Fruit fly (Drosophila melanogaster) whole organism, embryonic: ENCODE results near the gene CG2533.
A peak's percentile ranks its signal among the peaks of the same experiment; 100 is the strongest.

ENCODE experiments used
- Atf-2 ChIP-seq: fragments of 200-800 bp; sonication (Bioruptor generic); optimal IDR thresholded peaks from 2 replicates; lab custom pipeline; 2016; ENCODE audit warnings: missing biosample characterization, missing genetic modification characterization
- Atf3 ChIP-seq: fragments of 200-800 bp; sonication (Bioruptor generic); optimal IDR thresholded peaks from 3 replicates; lab custom pipeline; 2016; ENCODE audit warnings: missing biosample characterization, missing genetic modification characterization
- Atf6 ChIP-seq: fragments of 200-800 bp; sonication (Bioruptor generic); IDR thresholded peaks from 2 replicates; pipeline ENCODE4 v1.3.6; 2022; ENCODE audit warnings: missing biosample characterization, missing genetic modification characterization
- B-H2 ChIP-seq: fragments of 200-800 bp; sonication (Bioruptor generic); optimal IDR thresholded peaks from 2 replicates; lab custom pipeline; 2018; ENCODE audit warnings: missing biosample characterization, mild to moderate bottlenecking, missing genetic modification characterization
- Blimp-1 ChIP-seq: fragments of 200-800 bp; sonication (Bioruptor generic); optimal IDR thresholded peaks from 3 replicates; lab custom pipeline; 2018; ENCODE audit warnings: missing biosample characterization, missing genetic modification characterization, mild to moderate bottlenecking, moderate library complexity, missing genetic modification reagents
- Bteb2 ChIP-seq: fragments of 200-800 bp; sonication (Bioruptor generic); optimal IDR thresholded peaks from 2 replicates; lab custom pipeline; 2016; ENCODE audit warnings: missing biosample characterization, missing genetic modification characterization
- CG11085 ChIP-seq: fragments of 200-800 bp; sonication (Bioruptor generic); IDR thresholded peaks from 2 replicates; pipeline ENCODE4 v1.3.6; 2022; ENCODE audit warnings: missing biosample characterization, missing genetic modification characterization
- CG12236 ChIP-seq: fragments of 200-800 bp; sonication (Bioruptor generic); optimal IDR thresholded peaks from 2 replicates; lab custom pipeline; 2016; ENCODE audit warnings: missing biosample characterization, missing genetic modification characterization
- CG12299 ChIP-seq: fragments of 200-800 bp; sonication (Bioruptor generic); optimal IDR thresholded peaks from 2 replicates; lab custom pipeline; 2018; ENCODE audit warnings: missing biosample characterization, mild to moderate bottlenecking, missing genetic modification characterization
- CG13123 ChIP-seq: fragments of 200-800 bp; sonication (Bioruptor generic); optimal IDR thresholded peaks from 2 replicates; lab custom pipeline; 2016; ENCODE audit warnings: missing biosample characterization, missing genetic modification characterization
- CG13296 ChIP-seq: fragments of 200-800 bp; sonication (Bioruptor generic); optimal IDR thresholded peaks from 3 replicates; lab custom pipeline; 2018; ENCODE audit warnings: missing biosample characterization, mild to moderate bottlenecking, missing genetic modification characterization
- CG13424 ChIP-seq: fragments of 200-800 bp; sonication (Bioruptor generic); optimal IDR thresholded peaks from 2 replicates; lab custom pipeline; 2019; ENCODE audit warnings: missing biosample characterization, mild to moderate bottlenecking, missing genetic modification characterization, moderate library complexity
- CG15073 ChIP-seq: fragments of 200-800 bp; sonication (Bioruptor generic); optimal IDR thresholded peaks from 2 replicates; lab custom pipeline; 2016; ENCODE audit warnings: missing biosample characterization, missing genetic modification characterization
- CG17186 ChIP-seq: fragments of 200-800 bp; sonication (Bioruptor generic); optimal IDR thresholded peaks from 3 replicates; lab custom pipeline; 2017; ENCODE audit warnings: missing biosample characterization, missing genetic modification reagents, missing genetic modification characterization
- CG18476 ChIP-seq: fragments of 200-800 bp; sonication (Bioruptor generic); optimal IDR thresholded peaks from 2 replicates; lab custom pipeline; 2016; ENCODE audit warnings: missing biosample characterization, mild to moderate bottlenecking, missing genetic modification characterization
- CG2678 ChIP-seq: fragments of 200-800 bp; sonication (Bioruptor generic); optimal IDR thresholded peaks from 3 replicates; lab custom pipeline; 2019; ENCODE audit warnings: missing biosample characterization, mild to moderate bottlenecking, missing genetic modification characterization, moderate library complexity
- CG32767 ChIP-seq: fragments of 200-800 bp; sonication (Bioruptor generic); IDR thresholded peaks from 2 replicates; pipeline ENCODE4 v1.3.6; 2022; ENCODE audit warnings: missing biosample characterization, missing genetic modification characterization
- CG32772 ChIP-seq: fragments of 200-800 bp; sonication (Bioruptor generic); IDR thresholded peaks from 2 replicates; pipeline ENCODE4 v1.3.6; 2022; ENCODE audit warnings: missing biosample characterization, missing genetic modification characterization
- CG4360 ChIP-seq: fragments of 200-800 bp; sonication (Bioruptor generic); IDR thresholded peaks from 2 replicates; pipeline ENCODE4 v1.3.6; 2022; ENCODE audit warnings: missing biosample characterization, missing genetic modification characterization
- CG43689 ChIP-seq: fragments of 200-800 bp; sonication (Bioruptor generic); IDR thresholded peaks from 2 replicates; pipeline ENCODE4 v1.3.6; 2022; ENCODE audit warnings: missing biosample characterization, missing genetic modification characterization
- CG4424 ChIP-seq: fragments of 200-800 bp; sonication (Bioruptor generic); optimal IDR thresholded peaks from 3 replicates; lab custom pipeline; 2016; ENCODE audit warnings: missing biosample characterization, missing genetic modification characterization
- CG4617 ChIP-seq: fragments of 200-800 bp; sonication (Bioruptor generic); optimal IDR thresholded peaks from 3 replicates; lab custom pipeline; 2016; ENCODE audit warnings: missing biosample characterization, missing genetic modification characterization, borderline replicate concordance
- CG6683 ChIP-seq: fragments of 200-800 bp; sonication (Bioruptor generic); optimal IDR thresholded peaks from 2 replicates; lab custom pipeline; 2017; ENCODE audit warnings: missing biosample characterization, mild to moderate bottlenecking, missing genetic modification characterization, missing genetic modification reagents
- CG7963 ChIP-seq: fragments of 200-800 bp; sonication (Bioruptor generic); IDR thresholded peaks from 3 replicates; pipeline ENCODE4 v1.3.6; 2022; ENCODE audit warnings: missing biosample characterization, missing genetic modification characterization; ENCODE audit not compliant: partially characterized antibody
- CG9215 ChIP-seq: fragments of 200-800 bp; sonication (Bioruptor generic); IDR thresholded peaks from 2 replicates; pipeline ENCODE4 v1.3.6; 2022; ENCODE audit warnings: missing biosample characterization, missing genetic modification characterization
- D19B ChIP-seq: fragments of 200-800 bp; sonication (Bioruptor generic); optimal IDR thresholded peaks from 2 replicates; lab custom pipeline; 2017; ENCODE audit warnings: missing biosample characterization, mild to moderate bottlenecking, missing genetic modification characterization
- Dad ChIP-seq: fragments of 200-800 bp; sonication (Bioruptor generic); optimal IDR thresholded peaks from 3 replicates; lab custom pipeline; 2016; ENCODE audit warnings: missing biosample characterization, missing genetic modification characterization
- Dfd ChIP-seq, 2 experiments: fragments of >200 bp; optimal IDR thresholded peaks; 2 replicates each; lab custom pipeline; 2017; ENCODE audit warnings: missing biosample characterization in 2 of 2, missing genetic modification characterization in 2 of 2
- HHEX ChIP-seq: fragments of 200-800 bp; sonication (Bioruptor generic); optimal IDR thresholded peaks from 3 replicates; lab custom pipeline; 2017; ENCODE audit warnings: missing biosample characterization, mild to moderate bottlenecking, missing genetic modification characterization, missing genetic modification reagents
- HmgD ChIP-seq: fragments of 200-800 bp; sonication (Bioruptor generic); optimal IDR thresholded peaks from 3 replicates; lab custom pipeline; 2016; ENCODE audit warnings: missing biosample characterization, missing genetic modification characterization
- Kr ChIP-seq: fragments of 200-800 bp; sonication (Bioruptor generic); optimal IDR thresholded peaks from 2 replicates; lab custom pipeline; 2017; ENCODE audit warnings: missing biosample characterization, mild to moderate bottlenecking, missing genetic modification characterization
- Lim3 ChIP-seq: fragments of 200-800 bp; sonication (Bioruptor generic); IDR thresholded peaks from 2 replicates; pipeline ENCODE4 v1.3.6; 2022; ENCODE audit warnings: missing biosample characterization, missing genetic modification characterization
- Myb ChIP-seq: fragments of 200-800 bp; sonication (Bioruptor generic); optimal IDR thresholded peaks from 2 replicates; lab custom pipeline; 2016; ENCODE audit warnings: missing biosample characterization, missing genetic modification characterization
- Spps ChIP-seq: fragments of 200-800 bp; sonication (Bioruptor generic); optimal IDR thresholded peaks from 2 replicates; lab custom pipeline; 2018; ENCODE audit warnings: missing biosample characterization, mild to moderate bottlenecking, missing genetic modification characterization
- Ssrp ChIP-seq: fragments of 200-800 bp; sonication (Bioruptor generic); optimal IDR thresholded peaks from 2 replicates; lab custom pipeline; 2018; ENCODE audit warnings: missing biosample characterization, mild to moderate bottlenecking, missing genetic modification characterization, moderate library complexity
- chif ChIP-seq, 2 experiments: fragments of 200-800 bp; sonication (Bioruptor generic); optimal IDR thresholded peaks; 3 replicates each; lab custom pipeline; 2016; ENCODE audit warnings: missing biosample characterization in 2 of 2, missing genetic modification characterization in 2 of 2
- cwo ChIP-seq: fragments of 200-800 bp; sonication (Bioruptor generic); optimal IDR thresholded peaks from 3 replicates; lab custom pipeline; 2017; ENCODE audit warnings: missing biosample characterization, missing genetic modification characterization, mild to moderate bottlenecking, moderate library complexity, missing genetic modification reagents
- dati ChIP-seq: fragments of 200-800 bp; sonication (Bioruptor generic); IDR thresholded peaks from 2 replicates; pipeline ENCODE4 v1.3.6; 2022; ENCODE audit warnings: missing biosample characterization, missing genetic modification characterization
- dysf ChIP-seq: fragments of 200-800 bp; sonication (Bioruptor generic); IDR thresholded peaks from 3 replicates; pipeline ENCODE4 v1.3.6; 2022; ENCODE audit warnings: missing biosample characterization, missing genetic modification characterization
- ems ChIP-seq: fragments of 200-800 bp; sonication (Bioruptor generic); optimal IDR thresholded peaks from 3 replicates; lab custom pipeline; 2016; ENCODE audit warnings: missing biosample characterization, missing genetic modification characterization
- gcm ChIP-seq: fragments of 200-800 bp; sonication (Bioruptor generic); optimal IDR thresholded peaks from 2 replicates; lab custom pipeline; 2019; ENCODE audit warnings: missing biosample characterization, mild to moderate bottlenecking, missing genetic modification characterization, moderate library complexity
- jing ChIP-seq: fragments of 200-800 bp; sonication (Bioruptor generic); optimal IDR thresholded peaks from 2 replicates; lab custom pipeline; 2018; ENCODE audit warnings: missing biosample characterization, mild to moderate bottlenecking, missing genetic modification characterization
- knrl ChIP-seq: fragments of 200-800 bp; sonication (Bioruptor generic); IDR thresholded peaks from 3 replicates; pipeline ENCODE4 v1.3.6; 2022; ENCODE audit warnings: missing biosample characterization, missing genetic modification characterization; ENCODE audit not compliant: partially characterized antibody
- psq ChIP-seq: fragments of 200-800 bp; sonication (Bioruptor generic); optimal IDR thresholded peaks from 2 replicates; lab custom pipeline; 2017; ENCODE audit warnings: missing biosample characterization, missing genetic modification characterization
- pum ChIP-seq: fragments of 200-800 bp; sonication (Bioruptor generic); optimal IDR thresholded peaks from 2 replicates; lab custom pipeline; 2016; ENCODE audit warnings: missing biosample characterization, missing genetic modification characterization
- sima ChIP-seq: fragments of 200-800 bp; sonication (Bioruptor generic); optimal IDR thresholded peaks from 2 replicates; lab custom pipeline; 2016; ENCODE audit warnings: missing biosample characterization, missing genetic modification characterization
- sr ChIP-seq: fragments of 200-800 bp; sonication (Bioruptor generic); IDR thresholded peaks from 3 replicates; pipeline ENCODE4 v1.3.6; 2022; ENCODE audit warnings: missing biosample characterization, missing genetic modification characterization
- zen2 ChIP-seq: fragments of 200-800 bp; sonication (Bioruptor generic); IDR thresholded peaks from 3 replicates; pipeline ENCODE4 v1.3.6; 2022; ENCODE audit warnings: missing biosample characterization, missing genetic modification characterization; ENCODE audit not compliant: partially characterized antibody

CG2533 gene

dm6 chrX:11559728-11560724 is 44.0 kb downstream of the CG2533 start (continued):
- peak; percentile 85 for TF ChIP-seq dysf (GFP tag; lab: Robert Waterston, UW)
- TF ChIP-seq CG4424 (GFP tag; lab: Kevin White, UChicago), result peak; percentile 79
- TF ChIP-seq Dfd (GFP tag; optimal IDR thresholded peaks at IDR 0.05; lab: Kevin White, UChicago), result no peak
- TF ChIP-seq CG43689, result no peak
- TF ChIP-seq CG12299 (tag; lab: Kevin White, UChicago), result peak; percentile 58
- peak; percentile 2 for TF ChIP-seq CG15073
- no peak for TF ChIP-seq HmgD (GFP tag; lab: Kevin White, UChicago)
- peak; percentile 57; the same call in 1 of the 2 replicates for TF ChIP-seq CG11085 (GFP tag; lab: Robert Waterston, UW)
- TF ChIP-seq CG7963 (GFP tag; lab: Robert Waterston, UW), result no peak
- TF ChIP-seq CG13424 (tag; lab: Kevin White, UChicago), result peak; percentile 91
- peak; percentile 41 for TF ChIP-seq Bteb2
- no peak for TF ChIP-seq Lim3 (GFP tag; lab: Robert Waterston, UW)
- TF ChIP-seq Blimp-1 (GFP tag; lab: Kevin White, UChicago), result peak; percentile 76
- peak; percentile 8 for TF ChIP-seq CG18476 (GFP tag; lab: Kevin White, UChicago)
- peak; percentile 25 for TF ChIP-seq Dad (GFP tag; lab: Kevin White, UChicago)
- TF ChIP-seq CG13123 (GFP tag; lab: Kevin White, UChicago), result peak; percentile 41
- peak; percentile 81 for TF ChIP-seq gcm (GFP tag; lab: Kevin White, UChicago)
- peak; percentile 81 for TF ChIP-seq Atf6
- no peak for TF ChIP-seq dati
- TF ChIP-seq D19B, result peak; percentile 62
- TF ChIP-seq CG32767 (GFP tag; lab: Robert Waterston, UW), result peak; percentile 48; the same call in 1 of the 2 replicates
- peak; percentile 20 for TF ChIP-seq Myb (GFP tag; lab: Kevin White, UChicago)
- no peak for TF ChIP-seq knrl (GFP tag; lab: Robert Waterston, UW)
- no peak for TF ChIP-seq sr (GFP tag; lab: Robert Waterston, UW)
- peak; percentile 18 for TF ChIP-seq Spps
- peak; percentile 89 for TF ChIP-seq CG13296 (GFP tag; lab: Kevin White, UChicago)
- no peak for TF ChIP-seq Kr (GFP tag; lab: Kevin White, UChicago)
- TF ChIP-seq sima, result no peak
- peak; percentile 76 for TF ChIP-seq CG9215
- no peak for TF ChIP-seq CG12236 (GFP tag; lab: Kevin White, UChicago)
- peak; percentile 85 for TF ChIP-seq Ssrp (tag; lab: Kevin White, UChicago)
- peak; percentile 86 for TF ChIP-seq cwo (GFP tag; lab: Kevin White, UChicago)
- no peak for TF ChIP-seq Atf3
- TF ChIP-seq ems (GFP tag; lab: Kevin White, UChicago), result peak; percentile 16
- TF ChIP-seq pum (GFP tag; lab: Kevin White, UChicago), result no peak
- no peak for TF ChIP-seq CG4360 (GFP tag; lab: Robert Waterston, UW)
- peak; percentile 85 for TF ChIP-seq HHEX (GFP tag; lab: Kevin White, UChicago)
- peak; percentile 94 for TF ChIP-seq CG2678 (tag; lab: Kevin White, UChicago)
- no peak for TF ChIP-seq Atf-2 (GFP tag; lab: Kevin White, UChicago)
- TF ChIP-seq CG17186 (GFP tag; lab: Kevin White, UChicago), result no peak
- TF ChIP-seq CG4617, result peak; percentile 38
- no peak for TF ChIP-seq zen2 (GFP tag; lab: Robert Waterston, UW)
- peak; percentile 39 to 40 for TF ChIP-seq chif (GFP tag; optimal IDR thresholded peaks at IDR 0.05; lab: Kevin White, UChicago)
- TF ChIP-seq jing, result peak; percentile 66
- peak; percentile 56 for TF ChIP-seq CG32772 (GFP tag; lab: Robert Waterston, UW)
- peak; percentile 80 for TF ChIP-seq CG6683
- peak; percentile 41 for TF ChIP-seq psq (GFP tag; lab: Kevin White, UChicago)
- peak; percentile 55 for TF ChIP-seq B-H2
